Worm (Caenorhabditis elegans) whole organism, L4 larva: ENCODE measurements around the gene C30E1.4.
A peak's percentile ranks its signal among the peaks of the same experiment; 100 is the strongest.

Experiments used
- D1046.2 ChIP-seq: fragments of 200-800 bp; sonication (Bioruptor generic); IDR thresholded peaks from 2 replicates; pipeline ENCODE4 v1.3.6; 2022; ENCODE audit warnings: missing genetic modification characterization, missing compliant biosample characterization
- F26F4.8 ChIP-seq: fragments of 200-800 bp; sonication (Bioruptor generic); conservative IDR thresholded peaks from 2 replicates; pipeline ENCODE4 v1.3.6; 2022; ENCODE audit warnings: missing genetic modification characterization, missing compliant biosample characterization
- F37D6.2 ChIP-seq: sonication (generic microtip); optimal IDR thresholded peaks from 2 replicates; lab custom pipeline; 2016; ENCODE audit warnings: mild to moderate bottlenecking, missing genetic modification characterization, missing compliant biosample characterization
- F44E2.7 ChIP-seq: fragments of 200-800 bp; sonication (Bioruptor generic); IDR thresholded peaks from 2 replicates; pipeline ENCODE4 v2.1.2; 2022; ENCODE audit warnings: missing genetic modification characterization, missing compliant biosample characterization
- R02D3.7 ChIP-seq: fragments of 150-350 bp; sonication (generic microtip); optimal IDR thresholded peaks from 3 replicates; lab custom pipeline; 2014; ENCODE audit warnings: missing biosample characterization, missing genetic modification characterization
- Y48G9A.11 ChIP-seq: fragments of 200-800 bp; sonication (Bioruptor generic); IDR thresholded peaks from 2 replicates; pipeline ENCODE4 v1.3.6; 2022; ENCODE audit warnings: missing genetic modification reagents, missing genetic modification characterization, missing compliant biosample characterization
- Y5F2A.4 ChIP-seq: fragments of 200-800 bp; sonication (Bioruptor generic); optimal IDR thresholded peaks from 2 replicates; lab custom pipeline; 2018; ENCODE audit warnings: mild to moderate bottlenecking, missing genetic modification characterization, missing compliant biosample characterization
- aha-1 ChIP-seq: fragments of 150-350 bp; peaks from one replicate; lab custom pipeline; 2014; ENCODE audit warnings: missing biosample characterization, missing genetic modification characterization
- ama-1 ChIP-seq: fragments of 150-350 bp; optimal IDR thresholded peaks from 2 replicates; lab custom pipeline; 2014; ENCODE audit warnings: inconsistent platforms, mixed read lengths
- ceh-20 ChIP-seq: fragments of 200-800 bp; sonication (Bioruptor generic); IDR thresholded peaks from 2 replicates; pipeline ENCODE4 v1.3.6; 2022; ENCODE audit warnings: missing genetic modification reagents, missing genetic modification characterization, missing compliant biosample characterization
- ceh-32 ChIP-seq: sonication (generic microtip); optimal IDR thresholded peaks from 2 replicates; lab custom pipeline; 2016; ENCODE audit warnings: mild to moderate bottlenecking, missing genetic modification characterization, missing compliant biosample characterization; ENCODE audit not compliant: poor library complexity
- ceh-62 ChIP-seq: sonication (generic microtip); optimal IDR thresholded peaks from 2 replicates; lab custom pipeline; 2017; ENCODE audit warnings: missing biosample characterization, missing genetic modification characterization
- ceh-82 ChIP-seq: sonication (generic microtip); optimal IDR thresholded peaks from 2 replicates; lab custom pipeline; 2017; ENCODE audit warnings: missing biosample characterization, missing genetic modification characterization
- ctbp-1 ChIP-seq: fragments of 200-800 bp; sonication (Bioruptor generic); IDR thresholded peaks from 2 replicates; pipeline ENCODE4 v1.3.6; 2022; ENCODE audit warnings: missing genetic modification reagents, missing genetic modification characterization, missing compliant biosample characterization
- daf-19 ChIP-seq: fragments of 200-800 bp; sonication (Bioruptor generic); conservative IDR thresholded peaks from 2 replicates; pipeline ENCODE4 v1.3.6; 2022; ENCODE audit warnings: missing genetic modification characterization, missing compliant biosample characterization
- daf-8 ChIP-seq: fragments of 200-800 bp; sonication (Bioruptor generic); IDR thresholded peaks from 2 replicates; pipeline ENCODE4 v1.3.6; 2022; ENCODE audit warnings: missing genetic modification characterization, missing compliant biosample characterization
- dmd-8 ChIP-seq: fragments of 200-800 bp; sonication (Bioruptor generic); IDR thresholded peaks from 2 replicates; pipeline ENCODE4 v1.3.6; 2022; ENCODE audit warnings: missing genetic modification characterization, missing compliant biosample characterization
- dmd-9 ChIP-seq: fragments of 200-800 bp; sonication (Bioruptor generic); IDR thresholded peaks from 2 replicates; pipeline ENCODE4 v1.3.6; 2022; ENCODE audit warnings: missing genetic modification reagents, missing genetic modification characterization, missing compliant biosample characterization
- duxl-1 ChIP-seq: sonication (generic microtip); optimal IDR thresholded peaks from 2 replicates; lab custom pipeline; 2016; ENCODE audit warnings: mild to moderate bottlenecking, missing genetic modification characterization, moderate library complexity, missing compliant biosample characterization; ENCODE audit not compliant: poor library complexity
- egl-27 ChIP-seq: sonication (generic microtip); optimal IDR thresholded peaks from 3 replicates; lab custom pipeline; 2017; ENCODE audit warnings: missing biosample characterization, missing genetic modification reagents, missing genetic modification characterization
- egl-43 ChIP-seq: fragments of 200-800 bp; sonication (Bioruptor generic); IDR thresholded peaks from 2 replicates; pipeline ENCODE4 v1.3.6; 2022; ENCODE audit warnings: missing genetic modification reagents, missing genetic modification characterization, missing compliant biosample characterization
- gei-8 ChIP-seq: fragments of 200-800 bp; sonication (Bioruptor generic); optimal IDR thresholded peaks from 2 replicates; lab custom pipeline; 2018; ENCODE audit warnings: mild to moderate bottlenecking, missing genetic modification characterization, missing compliant biosample characterization
- hlh-11 ChIP-seq: fragments of 200-800 bp; sonication (Bioruptor generic); optimal IDR thresholded peaks from 2 replicates; lab custom pipeline; 2018; ENCODE audit warnings: mild to moderate bottlenecking, missing genetic modification characterization, missing compliant biosample characterization
- hmg-1.1 ChIP-seq: fragments of 200-800 bp; sonication (Bioruptor generic); IDR thresholded peaks from 2 replicates; pipeline ENCODE4 v1.3.6; 2022; ENCODE audit warnings: missing genetic modification reagents, missing genetic modification characterization, missing compliant biosample characterization
- lin-1 ChIP-seq: fragments of 200-800 bp; sonication (Bioruptor generic); IDR thresholded peaks from 2 replicates; pipeline ENCODE4 v1.3.6; 2022; ENCODE audit warnings: missing genetic modification reagents, missing genetic modification characterization, missing compliant biosample characterization
- madf-9 ChIP-seq: fragments of 200-800 bp; sonication (Bioruptor generic); conservative IDR thresholded peaks from 2 replicates; pipeline ENCODE4 v1.3.6; 2022; ENCODE audit warnings: missing genetic modification reagents, missing genetic modification characterization, missing compliant biosample characterization
- mdt-29 ChIP-seq: fragments of 200-800 bp; sonication (Bioruptor generic); IDR thresholded peaks from 2 replicates; pipeline ENCODE4 v1.3.6; 2022; ENCODE audit warnings: missing genetic modification reagents, missing genetic modification characterization, missing compliant biosample characterization
- mep-1 ChIP-seq: fragments of 150-350 bp; sonication (generic microtip); optimal IDR thresholded peaks from 3 replicates; lab custom pipeline; 2014; ENCODE audit warnings: missing biosample characterization, missing genetic modification characterization
- mes-2 ChIP-seq: sonication (generic microtip); optimal IDR thresholded peaks from 2 replicates; lab custom pipeline; 2016; ENCODE audit warnings: missing genotype, mild to moderate bottlenecking, missing genetic modification characterization, missing compliant biosample characterization; ENCODE audit not compliant: poor library complexity, severe bottlenecking
- nhr-111 ChIP-seq: fragments of 200-800 bp; sonication (Bioruptor generic); optimal IDR thresholded peaks from 2 replicates; lab custom pipeline; 2018; ENCODE audit warnings: mild to moderate bottlenecking, missing genetic modification characterization, missing compliant biosample characterization
- nhr-237 ChIP-seq: sonication (generic microtip); optimal IDR thresholded peaks from 2 replicates; lab custom pipeline; 2017; ENCODE audit warnings: missing biosample characterization, missing genetic modification characterization
- nhr-25 ChIP-seq: sonication (generic microtip); optimal IDR thresholded peaks from 2 replicates; lab custom pipeline; 2017; ENCODE audit warnings: missing genetic modification characterization, mild to moderate bottlenecking, missing compliant biosample characterization, antibody characterized with exemption, moderate library complexity, borderline replicate concordance; ENCODE audit not compliant: insufficient read depth
- nhr-42 ChIP-seq: fragments of 200-800 bp; sonication (Bioruptor generic); IDR thresholded peaks from 2 replicates; pipeline ENCODE4 v1.3.6; 2022; ENCODE audit warnings: missing genetic modification characterization, missing compliant biosample characterization
- nhr-6 ChIP-seq: fragments of 150-350 bp; optimal IDR thresholded peaks from 2 replicates; lab custom pipeline; 2014; ENCODE audit warnings: missing biosample characterization, missing genetic modification characterization
- nhr-76 ChIP-seq: fragments of 150-350 bp; optimal IDR thresholded peaks from 2 replicates; lab custom pipeline; 2014; ENCODE audit warnings: missing biosample characterization, missing genetic modification characterization
- php-3 ChIP-seq: fragments of 200-800 bp; sonication (Bioruptor generic); IDR thresholded peaks from 2 replicates; pipeline ENCODE4 v1.3.6; 2022; ENCODE audit warnings: missing genetic modification reagents, missing genetic modification characterization, missing compliant biosample characterization
- pqm-1 ChIP-seq: sonication (generic microtip); optimal IDR thresholded peaks from 2 replicates; lab custom pipeline; 2017; ENCODE audit warnings: missing biosample characterization, missing genetic modification characterization
- rbr-2 ChIP-seq: sonication (generic microtip); optimal IDR thresholded peaks from 2 replicates; lab custom pipeline; 2016; ENCODE audit warnings: missing genotype, missing genetic modification characterization, missing compliant biosample characterization
- saeg-2 ChIP-seq: fragments of 200-800 bp; sonication (Bioruptor generic); IDR thresholded peaks from 2 replicates; pipeline ENCODE4 v1.3.6; 2022; ENCODE audit warnings: missing genetic modification reagents, missing genetic modification characterization, missing compliant biosample characterization
- snpc-1.2 ChIP-seq: fragments of 200-800 bp; sonication (Bioruptor generic); IDR thresholded peaks from 2 replicates; pipeline ENCODE4 v1.3.6; 2022; ENCODE audit warnings: missing genetic modification reagents, missing genetic modification characterization, missing compliant biosample characterization
- spr-1 ChIP-seq: sonication (generic microtip); optimal IDR thresholded peaks from 2 replicates; lab custom pipeline; 2016; ENCODE audit warnings: mild to moderate bottlenecking, missing genetic modification characterization, missing compliant biosample characterization
- spr-3 ChIP-seq: fragments of 200-800 bp; sonication (Bioruptor generic); optimal IDR thresholded peaks from 2 replicates; lab custom pipeline; 2018; ENCODE audit warnings: mild to moderate bottlenecking, missing genetic modification characterization, missing compliant biosample characterization
- tag-97 ChIP-seq: fragments of 200-800 bp; sonication (Bioruptor generic); IDR thresholded peaks from 2 replicates; pipeline ENCODE4 v1.3.6; 2022; ENCODE audit warnings: missing genetic modification characterization, missing compliant biosample characterization
- tra-1 ChIP-seq: fragments of 200-800 bp; sonication (Bioruptor generic); IDR thresholded peaks from 2 replicates; pipeline ENCODE4 v1.3.6; 2022; ENCODE audit warnings: missing genetic modification reagents, missing genetic modification characterization, missing compliant biosample characterization
- unc-130 ChIP-seq: sonication (generic microtip); optimal IDR thresholded peaks from 2 replicates; lab custom pipeline; 2016; ENCODE audit warnings: missing genetic modification reagents, missing genetic modification characterization, missing compliant biosample characterization
- unc-62 ChIP-seq, 3 experiments: fragments of 150-350 bp in 1 of 3; sonication (generic microtip); optimal IDR thresholded peaks in 2 of 3; peaks in 1 of 3; 1 replicate in 1 of 3; 2 replicates in 2 of 3; lab custom pipeline; 2014 to 2017; ENCODE audit warnings: missing biosample characterization in 3 of 3, missing genetic modification characterization in 3 of 3, missing genetic modification reagents in 3 of 3, missing genotype in 1 of 3
- vab-7 ChIP-seq: fragments of 200-800 bp; sonication (Bioruptor generic); IDR thresholded peaks from 2 replicates; pipeline ENCODE4 v1.3.6; 2022; ENCODE audit warnings: missing genetic modification reagents, missing genetic modification characterization, missing compliant biosample characterization
- zfp-2 ChIP-seq: sonication (generic microtip); optimal IDR thresholded peaks from 2 replicates; lab custom pipeline; 2016; ENCODE audit warnings: mild to moderate bottlenecking, missing genetic modification characterization, missing compliant biosample characterization
- ztf-11 ChIP-seq: fragments of 150-350 bp; optimal IDR thresholded peaks from 2 replicates; lab custom pipeline; 2014; ENCODE audit warnings: missing biosample characterization, missing genetic modification characterization

C30E1.4 gene

ce11 chrX:16929560-16930332 is 6.0 kb downstream of the C30E1.4 start (continued):
- no peak for TF ChIP-seq ceh-62 (tag; lab: Kevin White, UChicago)
- peak; percentile 93 for TF ChIP-seq F37D6.2 (tag; lab: Kevin White, UChicago)
- TF ChIP-seq tag-97 (GFP tag; lab: Robert Waterston, UW): no peak
- no peak for TF ChIP-seq ztf-11 (tag; lab: Kevin White, UChicago)
- peak; percentile 6 for TF ChIP-seq pqm-1
- TF ChIP-seq lin-1 (GFP tag; lab: Robert Waterston, UW): no peak; the same call in 1 of the 2 replicates
- TF ChIP-seq snpc-1.2 (GFP tag; lab: Robert Waterston, UW): no peak
- TF ChIP-seq nhr-42 (GFP tag; lab: Robert Waterston, UW): peak; percentile 91
- TF ChIP-seq ceh-32 (tag; lab: Kevin White, UChicago): peak; percentile 77
- peak; percentile 95 for TF ChIP-seq tra-1 (GFP tag; lab: Robert Waterston, UW)
- TF ChIP-seq unc-62 (GFP tag; optimal IDR thresholded peaks at IDR 0.05 in 1 of 2; lab: Kevin White, UChicago): peak; percentile 34 to 100
- TF ChIP-seq unc-62 (tag; optimal IDR thresholded peaks at IDR 0.05; lab: Kevin White, UChicago): no peak
- peak; percentile 87 for TF ChIP-seq egl-27
- TF ChIP-seq dmd-9 (GFP tag; lab: Robert Waterston, UW): peak; percentile 76; the same call in 1 of the 2 replicates
- peak; percentile 92 for TF ChIP-seq madf-9
- peak; percentile 85 for TF ChIP-seq vab-7
- TF ChIP-seq mdt-29 (GFP tag; lab: Robert Waterston, UW): peak; percentile 100
- TF ChIP-seq D1046.2 (GFP tag; lab: Robert Waterston, UW): peak; percentile 77; the same call in 1 of the 2 replicates
- TF ChIP-seq hlh-11 (tag; lab: Kevin White, UChicago): peak; percentile 100
- TF ChIP-seq unc-130 (GFP tag; lab: Kevin White, UChicago): no peak
- TF ChIP-seq nhr-237 (tag; lab: Kevin White, UChicago): peak; percentile 62
- 0 out of 2 replicates have a peak, but pooled peaks have one; percentile 21 for TF ChIP-seq dmd-8 (GFP tag; lab: Robert Waterston, UW)
- peak; percentile 74 for TF ChIP-seq spr-3
- no peak for TF ChIP-seq Y48G9A.11 (GFP tag; lab: Robert Waterston, UW)
- TF ChIP-seq rbr-2 (tag; lab: Kevin White, UChicago): peak; percentile 97
- TF ChIP-seq nhr-25 (tag; lab: Kevin White, UChicago): peak; percentile 97
- no peak for TF ChIP-seq nhr-111 (GFP tag; lab: Kevin White, UChicago)
- TF ChIP-seq R02D3.7: no peak
- TF ChIP-seq mep-1: peak; percentile 99
- TF ChIP-seq ceh-82 (tag; lab: Kevin White, UChicago): no peak
- TF ChIP-seq nhr-76: peak; percentile 6
- TF ChIP-seq nhr-6 (tag; lab: Kevin White, UChicago): peak; percentile 98
- TF ChIP-seq F26F4.8: no peak

ce11 chrX:16930333-16930621 is 6.5 kb downstream of the C30E1.4 start:
- no peak for TF ChIP-seq nhr-76
- TF ChIP-seq duxl-1: peak; percentile 48
- TF ChIP-seq zfp-2 (tag; lab: Kevin White, UChicago): no peak
- TF ChIP-seq mes-2: peak; percentile 8
- TF ChIP-seq spr-3: no peak
- TF ChIP-seq unc-62 (GFP tag; optimal IDR thresholded peaks at IDR 0.05 in 1 of 2; lab: Kevin White, UChicago): peak in 1 of 2 experiments; percentile 95
- TF ChIP-seq unc-62 (tag; optimal IDR thresholded peaks at IDR 0.05; lab: Kevin White, UChicago): no peak
- no peak for TF ChIP-seq F44E2.7 (GFP tag; lab: Robert Waterston, UW)
- TF ChIP-seq nhr-6 (tag; lab: Kevin White, UChicago): no peak
- TF ChIP-seq nhr-111 (GFP tag; lab: Kevin White, UChicago): no peak
- TF ChIP-seq php-3: no peak
- TF ChIP-seq tra-1 (GFP tag; lab: Robert Waterston, UW): no peak
- no peak for TF ChIP-seq Y5F2A.4 (GFP tag; lab: Kevin White, UChicago)
- TF ChIP-seq daf-19 (GFP tag; lab: Robert Waterston, UW): no peak
- TF ChIP-seq gei-8 (GFP tag; lab: Kevin White, UChicago): no peak
- TF ChIP-seq ctbp-1: no peak
- TF ChIP-seq spr-1 (tag; lab: Kevin White, UChicago): no peak
- TF ChIP-seq egl-43 (GFP tag; lab: Robert Waterston, UW): no peak
- TF ChIP-seq daf-8 (GFP tag; lab: Robert Waterston, UW): no peak
- peak; percentile 69 for TF ChIP-seq ama-1
- no peak for TF ChIP-seq saeg-2 (GFP tag; lab: Robert Waterston, UW)
- no peak for TF ChIP-seq hmg-1.1 (GFP tag; lab: Robert Waterston, UW)
- no peak for TF ChIP-seq ceh-20
- TF ChIP-seq aha-1 (tag; lab: Kevin White, UChicago): peak; percentile 93
